Fruit fly (Drosophila melanogaster) whole organism, embryonic: Measurements from ENCODE around the gene CG11164.

Source experiments
- Antp ChIP-seq: fragments of 200-800 bp; sonication (Bioruptor generic); optimal IDR thresholded peaks from 3 replicates; lab custom pipeline; 2016; ENCODE audit warnings: missing biosample characterization, missing genetic modification characterization
- CG10147 ChIP-seq: fragments of 200-800 bp; sonication (Bioruptor generic); optimal IDR thresholded peaks from 2 replicates; lab custom pipeline; 2019; ENCODE audit warnings: missing biosample characterization, mild to moderate bottlenecking, missing genetic modification characterization, moderate library complexity
- CG10321 ChIP-seq: fragments of 200-800 bp; sonication (Bioruptor generic); IDR thresholded peaks from 2 replicates; pipeline ENCODE4 v1.3.6; 2022; ENCODE audit warnings: missing biosample characterization, missing genetic modification characterization
- CG11085 ChIP-seq: fragments of 200-800 bp; sonication (Bioruptor generic); IDR thresholded peaks from 2 replicates; pipeline ENCODE4 v1.3.6; 2022; ENCODE audit warnings: missing biosample characterization, missing genetic modification characterization
- CG1233 ChIP-seq: fragments of 200-800 bp; sonication (Bioruptor generic); optimal IDR thresholded peaks from 4 replicates; lab custom pipeline; 2018; ENCODE audit warnings: missing biosample characterization, mild to moderate bottlenecking, missing genetic modification characterization
- CG12769 ChIP-seq: fragments of 200-800 bp; sonication (Bioruptor generic); optimal IDR thresholded peaks from 2 replicates; lab custom pipeline; 2019; ENCODE audit warnings: missing biosample characterization, mild to moderate bottlenecking, missing genetic modification characterization, moderate library complexity
- CG15479 ChIP-seq: fragments of 200-800 bp; sonication (Bioruptor generic); optimal IDR thresholded peaks from 3 replicates; lab custom pipeline; 2019; ENCODE audit warnings: missing biosample characterization, mild to moderate bottlenecking, missing genetic modification characterization, moderate library complexity
- CG15601 ChIP-seq: fragments of 200-800 bp; sonication (Bioruptor generic); optimal IDR thresholded peaks from 3 replicates; lab custom pipeline; 2019; ENCODE audit warnings: missing biosample characterization, mild to moderate bottlenecking, missing genetic modification characterization, moderate library complexity
- CG1603 ChIP-seq: fragments of 200-800 bp; sonication (Bioruptor generic); optimal IDR thresholded peaks from 2 replicates; lab custom pipeline; 2019; ENCODE audit warnings: missing biosample characterization, mild to moderate bottlenecking, missing genetic modification characterization, moderate library complexity
- CG18599 ChIP-seq: fragments of 200-800 bp; sonication (Bioruptor generic); optimal IDR thresholded peaks from 3 replicates; lab custom pipeline; 2017; ENCODE audit warnings: missing biosample characterization, missing genetic modification characterization, mild to moderate bottlenecking, moderate library complexity, missing genetic modification reagents
- CG2120 ChIP-seq: fragments of 200-800 bp; sonication (Bioruptor generic); optimal IDR thresholded peaks from 3 replicates; lab custom pipeline; 2016; ENCODE audit warnings: missing biosample characterization, missing genetic modification characterization
- CG2202 ChIP-seq: fragments of 200-800 bp; sonication (Bioruptor generic); optimal IDR thresholded peaks from 2 replicates; lab custom pipeline; 2018; ENCODE audit warnings: missing biosample characterization, mild to moderate bottlenecking, missing genetic modification characterization
- CG2678 ChIP-seq: fragments of 200-800 bp; sonication (Bioruptor generic); optimal IDR thresholded peaks from 3 replicates; lab custom pipeline; 2019; ENCODE audit warnings: missing biosample characterization, mild to moderate bottlenecking, missing genetic modification characterization, moderate library complexity
- CG3281 ChIP-seq: fragments of 200-800 bp; sonication (Bioruptor generic); optimal IDR thresholded peaks from 3 replicates; lab custom pipeline; 2017; ENCODE audit warnings: missing biosample characterization, mild to moderate bottlenecking, missing genetic modification characterization
- CG34422 ChIP-seq: fragments of 200-800 bp; sonication (Bioruptor generic); IDR thresholded peaks from 3 replicates; pipeline ENCODE4 v1.3.6; 2022; ENCODE audit warnings: missing biosample characterization, missing genetic modification characterization
- CG4328 ChIP-seq: fragments of 200-800 bp; sonication (Bioruptor generic); optimal IDR thresholded peaks from 3 replicates; lab custom pipeline; 2017; ENCODE audit warnings: missing biosample characterization, missing genetic modification reagents, missing genetic modification characterization
- CG7556 ChIP-seq: fragments of 200-800 bp; sonication (Bioruptor generic); optimal IDR thresholded peaks from 2 replicates; lab custom pipeline; 2017; ENCODE audit warnings: missing biosample characterization, mild to moderate bottlenecking, missing genetic modification characterization
- CG8290 ChIP-seq, 3 experiments: fragments of 200-800 bp; sonication (Bioruptor generic); optimal IDR thresholded peaks; 2 replicates each; lab custom pipeline; 2016 to 2019; ENCODE audit warnings: missing biosample characterization in 3 of 3, missing genetic modification characterization in 3 of 3, mild to moderate bottlenecking in 2 of 3, moderate library complexity in 1 of 3
- CG8765 ChIP-seq: fragments of 200-800 bp; sonication (Bioruptor generic); IDR thresholded peaks from 2 replicates; pipeline ENCODE4 v1.3.6; 2022; ENCODE audit warnings: missing biosample characterization, missing genetic modification characterization
- CG9609 ChIP-seq: fragments of 200-800 bp; sonication (Bioruptor generic); optimal IDR thresholded peaks from 3 replicates; lab custom pipeline; 2016; ENCODE audit warnings: missing biosample characterization, missing genetic modification characterization
- CG9727 ChIP-seq: fragments of 200-800 bp; sonication (Bioruptor generic); optimal IDR thresholded peaks from 3 replicates; lab custom pipeline; 2017; ENCODE audit warnings: missing biosample characterization, mild to moderate bottlenecking, missing genetic modification characterization
- D19B ChIP-seq: fragments of 200-800 bp; sonication (Bioruptor generic); optimal IDR thresholded peaks from 2 replicates; lab custom pipeline; 2017; ENCODE audit warnings: missing biosample characterization, mild to moderate bottlenecking, missing genetic modification characterization
- Hmr ChIP-seq: fragments of 200-800 bp; sonication (Bioruptor generic); optimal IDR thresholded peaks from 3 replicates; lab custom pipeline; 2017; ENCODE audit warnings: mild to moderate bottlenecking, missing biosample characterization, missing genetic modification reagents, missing genetic modification characterization
- Kr ChIP-seq: fragments of 200-800 bp; sonication (Bioruptor generic); optimal IDR thresholded peaks from 2 replicates; lab custom pipeline; 2017; ENCODE audit warnings: missing biosample characterization, mild to moderate bottlenecking, missing genetic modification characterization
- Med ChIP-seq: fragments of 200-800 bp; sonication (Bioruptor generic); peaks from one replicate; lab custom pipeline; 2016; ENCODE audit warnings: missing biosample characterization, missing genetic modification characterization, mild to moderate bottlenecking, inconsistent platforms, moderate library complexity
- Meics ChIP-seq: fragments of 200-800 bp; sonication (Bioruptor generic); optimal IDR thresholded peaks from 2 replicates; lab custom pipeline; 2017; ENCODE audit warnings: missing biosample characterization, mild to moderate bottlenecking, missing genetic modification characterization
- NFAT ChIP-seq: fragments of 200-800 bp; sonication (Bioruptor generic); IDR thresholded peaks from 2 replicates; pipeline ENCODE4 v1.3.6; 2022; ENCODE audit warnings: missing biosample characterization, missing genetic modification characterization
- Neu2 ChIP-seq: fragments of 200-800 bp; sonication (Bioruptor generic); optimal IDR thresholded peaks from 3 replicates; lab custom pipeline; 2016; ENCODE audit warnings: missing biosample characterization, missing genetic modification characterization, borderline replicate concordance
- Opbp ChIP-seq: fragments of 200-800 bp; sonication (Bioruptor generic); IDR thresholded peaks from 3 replicates; pipeline ENCODE4 v1.3.6; 2022; ENCODE audit warnings: missing biosample characterization, missing genetic modification characterization; ENCODE audit not compliant: partially characterized antibody
- Pdp1 ChIP-seq, 2 experiments: fragments of 200-800 bp; sonication (Bioruptor generic); optimal IDR thresholded peaks; 3 replicates each; lab custom pipeline; 2016; ENCODE audit warnings: missing biosample characterization in 2 of 2, missing genetic modification characterization in 2 of 2, mild to moderate bottlenecking in 1 of 2, moderate library complexity in 1 of 2
- cg ChIP-seq: fragments of 200-800 bp; sonication (Bioruptor generic); optimal IDR thresholded peaks from 3 replicates; lab custom pipeline; 2019; ENCODE audit warnings: missing biosample characterization, mild to moderate bottlenecking, missing genetic modification characterization, moderate library complexity
- chinmo ChIP-seq: fragments of 200-800 bp; sonication (Bioruptor generic); IDR thresholded peaks from 4 replicates; pipeline ENCODE4 v1.3.6; 2022; ENCODE audit warnings: missing biosample characterization, missing genetic modification characterization; ENCODE audit not compliant: partially characterized antibody
- chm ChIP-seq: fragments of 200-800 bp; sonication (Bioruptor generic); IDR thresholded peaks from 2 replicates; pipeline ENCODE4 v1.3.6; 2022; ENCODE audit warnings: missing biosample characterization, missing genetic modification characterization
- crol ChIP-seq: fragments of 200-800 bp; sonication (Bioruptor generic); IDR thresholded peaks from 2 replicates; pipeline ENCODE4 v1.3.6; 2022; ENCODE audit warnings: missing biosample characterization, missing genetic modification characterization
- cwo ChIP-seq: fragments of 200-800 bp; sonication (Bioruptor generic); optimal IDR thresholded peaks from 3 replicates; lab custom pipeline; 2017; ENCODE audit warnings: missing biosample characterization, missing genetic modification characterization, mild to moderate bottlenecking, moderate library complexity, missing genetic modification reagents
- dati ChIP-seq: fragments of 200-800 bp; sonication (Bioruptor generic); IDR thresholded peaks from 2 replicates; pipeline ENCODE4 v1.3.6; 2022; ENCODE audit warnings: missing biosample characterization, missing genetic modification characterization
- fd102C ChIP-seq: fragments of 200-800 bp; sonication (Bioruptor generic); optimal IDR thresholded peaks from 2 replicates; lab custom pipeline; 2018; ENCODE audit warnings: missing biosample characterization, mild to moderate bottlenecking, missing genetic modification characterization, moderate library complexity
- grau ChIP-seq: fragments of 200-800 bp; optimal IDR thresholded peaks from 3 replicates; lab custom pipeline; 2019; ENCODE audit warnings: missing biosample characterization, mild to moderate bottlenecking, missing genetic modification characterization, moderate library complexity
- kay ChIP-seq: fragments of 200-800 bp; sonication (Bioruptor generic); optimal IDR thresholded peaks from 2 replicates; lab custom pipeline; 2016; ENCODE audit warnings: missing biosample characterization, missing genetic modification characterization
- schlank ChIP-seq: fragments of 200-800 bp; sonication (Bioruptor generic); optimal IDR thresholded peaks from 2 replicates; lab custom pipeline; 2018; ENCODE audit warnings: missing biosample characterization, mild to moderate bottlenecking, missing genetic modification characterization
- sd ChIP-seq: fragments of 200-800 bp; sonication (Bioruptor generic); optimal IDR thresholded peaks from 3 replicates; lab custom pipeline; 2018; ENCODE audit warnings: missing biosample characterization, mild to moderate bottlenecking, missing genetic modification characterization, moderate library complexity
- sens ChIP-seq: fragments of 200-800 bp; sonication (Bioruptor generic); peaks from one replicate; lab custom pipeline; 2016; ENCODE audit warnings: missing biosample characterization, missing genetic modification characterization
- sna ChIP-seq: fragments of 200-800 bp; sonication (Bioruptor generic); IDR thresholded peaks from 2 replicates; pipeline ENCODE4 v1.3.6; 2022; ENCODE audit warnings: missing biosample characterization, missing genetic modification characterization; ENCODE audit not compliant: partially characterized antibody
- so ChIP-seq: fragments of 200-800 bp; sonication (Bioruptor generic); IDR thresholded peaks from 3 replicates; pipeline ENCODE4 v1.3.6; 2022; ENCODE audit warnings: missing biosample characterization, missing genetic modification characterization
- sug ChIP-seq: fragments of 200-800 bp; optimal IDR thresholded peaks from 2 replicates; lab custom pipeline; 2019; ENCODE audit warnings: missing biosample characterization, mild to moderate bottlenecking, missing genetic modification characterization, moderate library complexity
- tll ChIP-seq, 2 experiments: fragments of 200-800 bp in 1 of 2; fragments of >200 bp in 1 of 2; sonication (Bioruptor generic) in 1 of 2; optimal IDR thresholded peaks; 2 replicates each; lab custom pipeline; 2017 to 2019; ENCODE audit warnings: missing biosample characterization in 2 of 2, missing genetic modification characterization in 2 of 2, mild to moderate bottlenecking in 1 of 2, moderate library complexity in 1 of 2
- trem ChIP-seq: fragments of 200-800 bp; optimal IDR thresholded peaks from 3 replicates; lab custom pipeline; 2019; ENCODE audit warnings: missing biosample characterization, mild to moderate bottlenecking, missing genetic modification characterization, moderate library complexity
- tx ChIP-seq: fragments of 200-800 bp; sonication (Bioruptor generic); optimal IDR thresholded peaks from 2 replicates; lab custom pipeline; 2016; ENCODE audit warnings: missing biosample characterization, missing genetic modification characterization
- unpg ChIP-seq: fragments of 200-800 bp; sonication (Bioruptor generic); optimal IDR thresholded peaks from 3 replicates; lab custom pipeline; 2018; ENCODE audit warnings: missing biosample characterization, mild to moderate bottlenecking, missing genetic modification characterization, moderate library complexity

The CG11164 gene

DNA sequence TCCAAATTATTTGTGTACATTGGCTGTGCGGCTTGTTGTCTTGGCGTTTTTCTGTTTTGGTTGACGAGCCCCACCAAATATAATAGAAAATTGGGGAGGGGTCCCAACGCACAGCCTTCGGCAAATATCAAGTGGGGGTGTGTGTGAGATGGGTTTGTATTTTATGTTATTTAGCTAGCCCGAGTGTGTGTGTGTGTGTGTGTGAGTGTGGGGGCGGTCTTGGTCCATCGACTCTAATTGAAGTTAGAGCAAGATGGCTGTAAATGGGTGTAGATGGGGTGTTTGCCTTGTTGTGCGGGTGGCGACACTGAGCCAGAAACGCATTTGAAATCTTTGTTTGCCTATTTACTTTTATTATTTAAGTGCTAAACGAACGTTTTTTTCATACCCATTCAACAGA lies 35.2 kb upstream of the CG11164 start (continued):
- no peak for TF ChIP-seq Opbp
- no peak for TF ChIP-seq CG10147
- no peak for TF ChIP-seq trem
- peak; percentile 23 for TF ChIP-seq CG3281 (GFP tag; lab: Kevin White, UChicago)
- no peak for TF ChIP-seq chinmo
- no peak for TF ChIP-seq tx (GFP tag; lab: Kevin White, UChicago)
- TF ChIP-seq Neu2: no peak
- TF ChIP-seq Med (GFP tag; lab: Kevin White, UChicago): peak; percentile 71
- no peak for TF ChIP-seq sna
- no peak for TF ChIP-seq CG9609
- no peak for TF ChIP-seq dati (GFP tag; lab: Robert Waterston, UW)
- TF ChIP-seq CG11085: no peak
- TF ChIP-seq cg: peak; percentile 42

DNA sequence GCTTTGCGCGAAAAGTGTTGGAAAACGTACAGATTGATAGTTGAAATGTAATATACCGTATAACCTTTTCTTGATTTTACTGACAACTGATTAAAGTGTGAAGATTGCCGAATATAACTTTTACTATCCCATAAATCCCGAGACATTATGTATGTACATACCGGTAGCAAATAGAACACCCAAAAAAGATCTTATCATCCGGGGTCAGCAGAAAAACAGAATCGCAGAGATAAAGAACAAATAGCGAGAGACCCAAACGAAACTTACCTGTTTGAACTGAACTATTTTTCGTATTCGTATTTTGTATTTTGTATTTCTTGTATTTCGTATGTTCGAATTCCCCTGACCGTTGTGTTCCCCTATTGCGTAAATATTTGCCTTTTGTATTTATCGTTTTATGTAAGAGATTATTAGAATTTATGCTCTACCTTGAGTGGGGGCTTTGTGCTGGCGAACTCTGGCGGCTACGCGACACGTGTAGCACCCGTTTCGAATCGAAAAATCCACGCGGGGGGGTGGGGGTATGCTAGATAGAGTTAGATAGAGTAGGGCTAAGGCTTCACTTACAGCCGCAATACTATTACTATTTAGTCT lies 34.4 kb upstream of the CG11164 start:
- TF ChIP-seq crol: peak; percentile 41
- peak; percentile 35 for TF ChIP-seq CG1233 (GFP tag; lab: Kevin White, UChicago)
- TF ChIP-seq CG18599 (GFP tag; lab: Kevin White, UChicago): peak; percentile 4
- TF ChIP-seq cwo: peak; percentile 81
- peak; percentile 14 for TF ChIP-seq CG15601 (tag; lab: Kevin White, UChicago)
- peak; percentile 12 for TF ChIP-seq CG12769
- no peak for TF ChIP-seq D19B (GFP tag; lab: Kevin White, UChicago)
- peak; percentile 27; the same call in 1 of the 3 replicates for TF ChIP-seq so (GFP tag; lab: Robert Waterston, UW)
- peak; percentile 8 for TF ChIP-seq CG1603 (tag; lab: Kevin White, UChicago)
- TF ChIP-seq chm (GFP tag; lab: Robert Waterston, UW): no peak
- TF ChIP-seq sd (tag; lab: Kevin White, UChicago): peak; percentile 59
- peak; percentile 11 for TF ChIP-seq CG7556 (GFP tag; lab: Kevin White, UChicago)
- TF ChIP-seq CG2202 (tag; lab: Kevin White, UChicago): peak; percentile 48
- peak; percentile 39 for TF ChIP-seq schlank (tag; lab: Kevin White, UChicago)
- peak; percentile 58 for TF ChIP-seq Hmr (GFP tag; lab: Kevin White, UChicago)
- peak in 1 of 2 experiments; percentile 21 for TF ChIP-seq tll (GFP tag; optimal IDR thresholded peaks at IDR 0.05; lab: Kevin White, UChicago)
- no peak for TF ChIP-seq CG34422 (GFP tag; lab: Robert Waterston, UW)
- peak; percentile 87 for TF ChIP-seq sens (GFP tag; lab: Kevin White, UChicago)
- no peak for TF ChIP-seq CG10321 (GFP tag; lab: Robert Waterston, UW)
- peak; percentile 59 for TF ChIP-seq CG15479 (GFP tag; lab: Kevin White, UChicago)
- TF ChIP-seq Antp: no peak
- TF ChIP-seq CG2678 (tag; lab: Kevin White, UChicago): peak; percentile 32
- peak; percentile 12 for TF ChIP-seq CG9727 (GFP tag; lab: Kevin White, UChicago)
- TF ChIP-seq Kr (GFP tag; lab: Kevin White, UChicago): peak; percentile 46
- TF ChIP-seq Pdp1 (GFP tag; optimal IDR thresholded peaks at IDR 0.05; lab: Kevin White, UChicago): peak in 1 of 2 experiments; percentile 80
- TF ChIP-seq CG8290 (GFP tag; optimal IDR thresholded peaks at IDR 0.05; lab: Kevin White, UChicago): peak; percentile 26
- TF ChIP-seq CG8290 (tag; optimal IDR thresholded peaks at IDR 0.05; lab: Kevin White, UChicago): no peak
- TF ChIP-seq CG2120: peak; percentile 30
- TF ChIP-seq NFAT (GFP tag; lab: Robert Waterston, UW): peak; percentile 26; the same call in 1 of the 2 replicates
- TF ChIP-seq fd102C (GFP tag; lab: Kevin White, UChicago): peak; percentile 14
- TF ChIP-seq unpg (GFP tag; lab: Kevin White, UChicago): no peak
- TF ChIP-seq Meics (GFP tag; lab: Kevin White, UChicago): peak; percentile 24
- TF ChIP-seq CG8765: no peak
- peak; percentile 6 for TF ChIP-seq CG4328 (GFP tag; lab: Kevin White, UChicago)
- peak; percentile 64 for TF ChIP-seq Med (GFP tag; lab: Kevin White, UChicago)
- peak; percentile 4 for TF ChIP-seq grau (tag; lab: Kevin White, UChicago)
- no peak for TF ChIP-seq kay (GFP tag; lab: Kevin White, UChicago)
- peak; percentile 37 for TF ChIP-seq sug (tag; lab: Kevin White, UChicago)
